Fruit fly (Drosophila melanogaster) whole organism, prepupa: ENCODE measurements around the gene CG5326.

ENCODE experiments used
- Blimp-1 ChIP-seq: fragments of 200-800 bp; sonication (Bioruptor generic); optimal IDR thresholded peaks from 3 replicates; lab custom pipeline; 2017; ENCODE audit warnings: missing biosample characterization, missing genetic modification characterization, mild to moderate bottlenecking, moderate library complexity, missing genetic modification reagents
- CG10631 ChIP-seq: fragments of 200-800 bp; sonication (Bioruptor generic); optimal IDR thresholded peaks from 2 replicates; lab custom pipeline; 2016; ENCODE audit warnings: missing biosample characterization, missing genetic modification characterization
- CG11294 ChIP-seq: fragments of 200-800 bp; sonication (Bioruptor generic); IDR thresholded peaks from 2 replicates; pipeline ENCODE4 v1.3.6; 2022; ENCODE audit warnings: missing biosample characterization, missing genetic modification characterization
- CG11762 ChIP-seq: fragments of 200-800 bp; sonication (Bioruptor generic); optimal IDR thresholded peaks from 3 replicates; lab custom pipeline; 2016; ENCODE audit warnings: missing biosample characterization, missing genetic modification characterization; ENCODE audit not compliant: insufficient read depth
- CG11902 ChIP-seq: fragments of 200-800 bp; sonication (Bioruptor generic); optimal IDR thresholded peaks from 3 replicates; lab custom pipeline; 2016; ENCODE audit warnings: missing biosample characterization, missing genetic modification characterization
- CG15336 ChIP-seq: fragments of 200-800 bp; sonication (Bioruptor generic); IDR thresholded peaks from 2 replicates; pipeline ENCODE4 v1.3.6; 2022; ENCODE audit warnings: missing biosample characterization, missing genetic modification characterization
- CG1621 ChIP-seq: fragments of 200-800 bp; sonication (Bioruptor generic); optimal IDR thresholded peaks from 3 replicates; lab custom pipeline; 2018; ENCODE audit warnings: missing biosample characterization, mild to moderate bottlenecking, missing genetic modification characterization
- CG16779 ChIP-seq: fragments of 200-800 bp; sonication (Bioruptor generic); optimal IDR thresholded peaks from 3 replicates; lab custom pipeline; 2017; ENCODE audit warnings: missing biosample characterization, mild to moderate bottlenecking, missing genetic modification characterization
- CG3032 ChIP-seq: fragments of 200-800 bp; optimal IDR thresholded peaks from 2 replicates; lab custom pipeline; 2019; ENCODE audit warnings: missing biosample characterization, mild to moderate bottlenecking, missing genetic modification characterization, moderate library complexity
- CG34406 ChIP-seq: fragments of 200-800 bp; sonication (Bioruptor generic); optimal IDR thresholded peaks from 3 replicates; lab custom pipeline; 2016; ENCODE audit warnings: missing biosample characterization, missing genetic modification characterization
- CG3919 ChIP-seq: fragments of 200-800 bp; sonication (Bioruptor generic); optimal IDR thresholded peaks from 3 replicates; lab custom pipeline; 2016; ENCODE audit warnings: missing biosample characterization, missing genetic modification characterization
- CG4318 ChIP-seq: fragments of 200-800 bp; sonication (Bioruptor generic); optimal IDR thresholded peaks from 3 replicates; lab custom pipeline; 2017; ENCODE audit warnings: missing biosample characterization, mild to moderate bottlenecking, missing genetic modification characterization
- CG6276 ChIP-seq: fragments of 200-800 bp; sonication (Bioruptor generic); optimal IDR thresholded peaks from 2 replicates; lab custom pipeline; 2017; ENCODE audit warnings: missing biosample characterization, mild to moderate bottlenecking, missing genetic modification characterization
- CG6808 ChIP-seq: fragments of 200-800 bp; sonication (Bioruptor generic); optimal IDR thresholded peaks from 3 replicates; lab custom pipeline; 2017; ENCODE audit warnings: missing biosample characterization, missing genetic modification characterization, mild to moderate bottlenecking, moderate library complexity, missing genetic modification reagents
- CG8119 ChIP-seq: fragments of 200-800 bp; sonication (Bioruptor generic); IDR thresholded peaks from 3 replicates; pipeline ENCODE4 v1.3.6; 2022; ENCODE audit warnings: missing biosample characterization, missing genetic modification characterization
- CG8319 ChIP-seq: fragments of 200-800 bp; sonication (Bioruptor generic); optimal IDR thresholded peaks from 3 replicates; lab custom pipeline; 2016; ENCODE audit warnings: missing biosample characterization, missing genetic modification characterization
- CG8632 ChIP-seq: fragments of 200-800 bp; sonication (Bioruptor generic); optimal IDR thresholded peaks from 3 replicates; lab custom pipeline; 2016; ENCODE audit warnings: missing biosample characterization, missing genetic modification characterization
- CG9139 ChIP-seq: fragments of 200-800 bp; sonication (Bioruptor generic); optimal IDR thresholded peaks from 3 replicates; lab custom pipeline; 2017; ENCODE audit warnings: missing biosample characterization, mild to moderate bottlenecking, missing genetic modification characterization
- Eip75B ChIP-seq: fragments of 200-800 bp; sonication (Bioruptor generic); optimal IDR thresholded peaks from 3 replicates; lab custom pipeline; 2016; ENCODE audit warnings: missing biosample characterization, missing genetic modification characterization
- Eip78C ChIP-seq: fragments of 200-800 bp; sonication (Bioruptor generic); peaks from one replicate; lab custom pipeline; 2016; ENCODE audit warnings: missing biosample characterization, missing genetic modification characterization
- Eip93F ChIP-seq: fragments of 200-800 bp; sonication (Bioruptor generic); optimal IDR thresholded peaks from 2 replicates; lab custom pipeline; 2016; ENCODE audit warnings: missing biosample characterization, mild to moderate bottlenecking, missing genetic modification characterization
- Ets21C ChIP-seq: fragments of 200-800 bp; sonication (Bioruptor generic); optimal IDR thresholded peaks from 3 replicates; lab custom pipeline; 2016; ENCODE audit warnings: missing biosample characterization, missing genetic modification characterization
- Gug ChIP-seq: fragments of 200-800 bp; sonication (Bioruptor generic); IDR thresholded peaks from 2 replicates; pipeline ENCODE4 v1.3.6; 2022; ENCODE audit warnings: missing biosample characterization, missing genetic modification characterization
- Hr38 ChIP-seq: sonication (Bioruptor generic); optimal IDR thresholded peaks from 2 replicates; lab custom pipeline; 2016; ENCODE audit warnings: missing biosample characterization, missing genetic modification characterization
- Hr39 ChIP-seq: fragments of 200-800 bp; sonication (Bioruptor generic); optimal IDR thresholded peaks from 2 replicates; lab custom pipeline; 2016; ENCODE audit warnings: missing biosample characterization, missing genetic modification characterization
- Hr4 ChIP-seq: fragments of 200-800 bp; sonication (Bioruptor generic); optimal IDR thresholded peaks from 3 replicates; lab custom pipeline; 2016; ENCODE audit warnings: missing biosample characterization, missing genetic modification characterization
- Lpt ChIP-seq: fragments of 200-800 bp; sonication (Bioruptor generic); optimal IDR thresholded peaks from 3 replicates; lab custom pipeline; 2016; ENCODE audit warnings: missing biosample characterization, missing genetic modification characterization
- Met ChIP-seq: fragments of 200-800 bp; sonication (Bioruptor generic); optimal IDR thresholded peaks from 3 replicates; lab custom pipeline; 2016; ENCODE audit warnings: missing biosample characterization, missing genetic modification characterization
- OdsH ChIP-seq: fragments of 200-800 bp; sonication (Bioruptor generic); optimal IDR thresholded peaks from 3 replicates; lab custom pipeline; 2016; ENCODE audit warnings: missing biosample characterization, missing genetic modification characterization
- Smox ChIP-seq: fragments of 200-800 bp; sonication (Bioruptor generic); optimal IDR thresholded peaks from 3 replicates; lab custom pipeline; 2016; ENCODE audit warnings: missing biosample characterization, missing genetic modification characterization
- Sox102F ChIP-seq: fragments of 200-800 bp; sonication (Bioruptor generic); optimal IDR thresholded peaks from 2 replicates; lab custom pipeline; 2016; ENCODE audit warnings: missing biosample characterization, mild to moderate bottlenecking, missing genetic modification characterization
- Sox14 ChIP-seq: fragments of 200-800 bp; sonication (Bioruptor generic); optimal IDR thresholded peaks from 3 replicates; lab custom pipeline; 2016; ENCODE audit warnings: missing biosample characterization, missing genetic modification characterization
- Sox15 ChIP-seq: fragments of 200-800 bp; sonication (Bioruptor generic); optimal IDR thresholded peaks from 3 replicates; lab custom pipeline; 2016; ENCODE audit warnings: missing biosample characterization, missing genetic modification characterization
- achi ChIP-seq: fragments of 200-800 bp; sonication (Bioruptor generic); optimal IDR thresholded peaks from 3 replicates; lab custom pipeline; 2016; ENCODE audit warnings: missing biosample characterization, missing genetic modification characterization
- acj6 ChIP-seq: fragments of 200-800 bp; sonication (Bioruptor generic); optimal IDR thresholded peaks from 3 replicates; lab custom pipeline; 2016; ENCODE audit warnings: missing biosample characterization, missing genetic modification characterization
- cyc ChIP-seq: fragments of 200-800 bp; sonication (Bioruptor generic); optimal IDR thresholded peaks from 3 replicates; lab custom pipeline; 2016; ENCODE audit warnings: missing biosample characterization, missing genetic modification characterization
- dsx ChIP-seq: fragments of 200-800 bp; optimal IDR thresholded peaks from 3 replicates; lab custom pipeline; 2019; ENCODE audit warnings: missing biosample characterization, mild to moderate bottlenecking, missing genetic modification characterization, moderate library complexity; ENCODE audit not compliant: poor library complexity, severe bottlenecking
- eg ChIP-seq: fragments of 200-800 bp; sonication (Bioruptor generic); IDR thresholded peaks from 3 replicates; pipeline ENCODE4 v1.3.6; 2022; ENCODE audit warnings: missing biosample characterization, missing genetic modification characterization
- esn ChIP-seq: fragments of 200-800 bp; sonication (Bioruptor generic); optimal IDR thresholded peaks from 2 replicates; lab custom pipeline; 2016; ENCODE audit warnings: missing biosample characterization, mild to moderate bottlenecking, missing genetic modification characterization, moderate library complexity
- fd85E ChIP-seq: fragments of 200-800 bp; sonication (Bioruptor generic); optimal IDR thresholded peaks from 3 replicates; lab custom pipeline; 2016; ENCODE audit warnings: missing biosample characterization, missing genetic modification characterization
- fkh ChIP-seq: fragments of 200-800 bp; sonication (Bioruptor generic); optimal IDR thresholded peaks from 3 replicates; lab custom pipeline; 2017; ENCODE audit warnings: missing biosample characterization, mild to moderate bottlenecking, missing genetic modification characterization, moderate library complexity
- net ChIP-seq: fragments of 200-800 bp; sonication (Bioruptor generic); optimal IDR thresholded peaks from 3 replicates; lab custom pipeline; 2016; ENCODE audit warnings: missing biosample characterization, missing genetic modification characterization
- pdm3 ChIP-seq: fragments of 200-800 bp; sonication (Bioruptor generic); optimal IDR thresholded peaks from 3 replicates; lab custom pipeline; 2016; ENCODE audit warnings: missing biosample characterization, missing genetic modification characterization
- salr ChIP-seq, 2 experiments: fragments of 200-800 bp; sonication (Bioruptor generic); optimal IDR thresholded peaks; 3 replicates each; lab custom pipeline; 2016 to 2018; ENCODE audit warnings: missing biosample characterization in 2 of 2, missing genetic modification characterization in 2 of 2, mild to moderate bottlenecking in 1 of 2
- spab ChIP-seq: fragments of 200-800 bp; sonication (Bioruptor generic); optimal IDR thresholded peaks from 2 replicates; lab custom pipeline; 2017; ENCODE audit warnings: missing biosample characterization, mild to moderate bottlenecking, missing genetic modification characterization, missing genetic modification reagents
- svp ChIP-seq: fragments of 200-800 bp; sonication (Bioruptor generic); peaks from one replicate; lab custom pipeline; 2016; ENCODE audit warnings: missing biosample characterization, missing genetic modification characterization
- vri ChIP-seq: fragments of 200-800 bp; sonication (Bioruptor generic); optimal IDR thresholded peaks from 3 replicates; lab custom pipeline; 2016; ENCODE audit warnings: missing biosample characterization, mild to moderate bottlenecking, missing genetic modification characterization

CG5326 gene

dm6 chr3R:22542773-22543411 is 3.2 kb upstream of the CG5326 start:
- no peak for TF ChIP-seq OdsH (GFP tag; lab: Kevin White, UChicago)
- peak; percentile 39 for TF ChIP-seq svp
- no peak for TF ChIP-seq CG6808

- TF ChIP-seq CG6276 (GFP tag; lab: Kevin White, UChicago) (no peak), CG34406 (no peak), eg (GFP tag; lab: Robert Waterston, UW) (no peak), Met (GFP tag; lab: Kevin White, UChicago) (no peak), acj6 (no peak), Lpt (no peak), Sox15 (GFP tag; lab: Kevin White, UChicago) (no peak), Blimp-1 (GFP tag; lab: Kevin White, UChicago) (no peak), spab (GFP tag; lab: Kevin White, UChicago) (no peak), cyc (GFP tag; lab: Kevin White, UChicago) (no peak), Gug (GFP tag; lab: Robert Waterston, UW) (no peak), vri (GFP tag; lab: Kevin White, UChicago) (no peak)
- TF ChIP-seq, all 60 proteins: peak for 0
Measured at dm6 chr3R:22540686-22541085, 967 bp upstream of the CG5326 start.

dm6 chr3R:22538877-22539276 is 842 bp downstream of the CG5326 start:
- TF ChIP-seq Met (GFP tag; lab: Kevin White, UChicago) = peak; percentile 21
- no peak for TF ChIP-seq Sox15 (GFP tag; lab: Kevin White, UChicago)
- no peak for TF ChIP-seq Ets21C (GFP tag; lab: Kevin White, UChicago)
- peak; percentile 43 for TF ChIP-seq Eip75B
- TF ChIP-seq Hr38 = no peak
- peak; percentile 36 for TF ChIP-seq CG8319
- TF ChIP-seq CG8632 (GFP tag; lab: Kevin White, UChicago) = peak; percentile 49
- no peak for TF ChIP-seq cyc (GFP tag; lab: Kevin White, UChicago)
- peak; percentile 25 for TF ChIP-seq achi (GFP tag; lab: Kevin White, UChicago)
- no peak for TF ChIP-seq fd85E
- peak; percentile 6 for TF ChIP-seq Sox14
- peak; percentile 27 for TF ChIP-seq CG11762 (GFP tag; lab: Kevin White, UChicago)
- TF ChIP-seq CG34406 = peak; percentile 58
- TF ChIP-seq fkh (GFP tag; lab: Kevin White, UChicago) = no peak
- TF ChIP-seq CG9139 (GFP tag; lab: Kevin White, UChicago) = no peak
- no peak for TF ChIP-seq Hr39 (GFP tag; lab: Kevin White, UChicago)
- TF ChIP-seq Sox102F = no peak
- peak; percentile 82 for TF ChIP-seq Eip78C (GFP tag; lab: Kevin White, UChicago)
- TF ChIP-seq CG16779 = no peak
- peak; percentile 35 for TF ChIP-seq pdm3 (GFP tag; lab: Kevin White, UChicago)
- TF ChIP-seq CG1621 (tag; lab: Kevin White, UChicago) = no peak
- TF ChIP-seq CG10631 (GFP tag; lab: Kevin White, UChicago) = no peak
- TF ChIP-seq salr (GFP tag; optimal IDR thresholded peaks at IDR 0.05; lab: Kevin White, UChicago) = no peak
- TF ChIP-seq CG3919 (GFP tag; lab: Kevin White, UChicago) = peak; percentile 18
- TF ChIP-seq CG15336 = no peak
- TF ChIP-seq CG11902 (GFP tag; lab: Kevin White, UChicago) = peak; percentile 25
- TF ChIP-seq CG3032 (tag; lab: Kevin White, UChicago) = peak; percentile 40
- TF ChIP-seq spab (GFP tag; lab: Kevin White, UChicago) = no peak
- TF ChIP-seq net (GFP tag; lab: Kevin White, UChicago) = no peak
- TF ChIP-seq svp = peak; percentile 46
- TF ChIP-seq esn = peak; percentile 43
- TF ChIP-seq CG6276 (GFP tag; lab: Kevin White, UChicago) = no peak
- TF ChIP-seq CG4318 (GFP tag; lab: Kevin White, UChicago) = no peak
- peak; percentile 16 for TF ChIP-seq CG6808
- TF ChIP-seq Smox (GFP tag; lab: Kevin White, UChicago) = no peak
- no peak for TF ChIP-seq CG8119 (GFP tag; lab: Robert Waterston, UW)
- TF ChIP-seq CG11294 = no peak
- no peak for TF ChIP-seq Blimp-1 (GFP tag; lab: Kevin White, UChicago)
- TF ChIP-seq Hr4 (GFP tag; lab: Kevin White, UChicago) = no peak
- TF ChIP-seq Lpt = no peak
- TF ChIP-seq Eip93F (GFP tag; lab: Kevin White, UChicago) = no peak
- TF ChIP-seq dsx (GFP tag; lab: Kevin White, UChicago) = no peak
